Fruit fly (Drosophila melanogaster): Measurements from ENCODE around the gene CBP.

- no peak for TF ChIP-seq Sin3A (optimal IDR thresholded peaks at IDR 0.05)
- no peak for TF ChIP-seq insv (optimal IDR thresholded peaks at IDR 0.05)
Measured at dm6 chrX:7320455-7321224, 16.5 kb upstream of the CBP start.
